Comparison of ENCODE assay signal across 2 fruit fly cellular contexts in genomic region chrX:16140603-16141002, dm6.
TF ChIP-seq lines count a peak whose summit lies in the region.

No protein-coding gene starts in this region.

TF ChIP-seq in whole organism, embryonic, 481 proteins besides CTCF, POLR2A, EP300 and RAD21 (continued from another document and continues in another):
- TF ChIP-seq ssp (GFP tag; IDR thresholded peaks at IDR 0.05; lab: Robert Waterston, UW) = peak; percentile 48
- no peak for TF ChIP-seq h (optimal IDR thresholded peaks at IDR 0.05; lab: Kevin White, UChicago)
- TF ChIP-seq tgo (GFP tag; IDR thresholded peaks at IDR 0.05; lab: Robert Waterston, UW) = peak; percentile 53
- peak; percentile 1 for TF ChIP-seq Sry-δ (GFP tag; optimal IDR thresholded peaks at IDR 0.05; lab: Kevin White, UChicago)
- peak; percentile 31 for TF ChIP-seq CG10462 (GFP tag; optimal IDR thresholded peaks at IDR 0.05; lab: Kevin White, UChicago)
- TF ChIP-seq hkb (optimal IDR thresholded peaks at IDR 0.05; lab: Kevin White, UChicago) = no peak
- peak; percentile 54 for TF ChIP-seq hkb (GFP tag; IDR thresholded peaks at IDR 0.05; lab: Robert Waterston, UW)
- no peak for TF ChIP-seq CG3838 (GFP tag; optimal IDR thresholded peaks at IDR 0.05; lab: Kevin White, UChicago)
- peak; percentile 49 for TF ChIP-seq CG8359 (GFP tag; optimal IDR thresholded peaks at IDR 0.05; lab: Kevin White, UChicago; ENCODE audit: borderline replicate concordance)
- no peak for TF ChIP-seq ato (GFP tag; IDR thresholded peaks at IDR 0.05; lab: Robert Waterston, UW; ENCODE audit: partially characterized antibody)
- peak; percentile 22 for TF ChIP-seq CG8290 (GFP tag; optimal IDR thresholded peaks at IDR 0.05; lab: Kevin White, UChicago)
- no peak for TF ChIP-seq CG8290 (tag; optimal IDR thresholded peaks at IDR 0.05; lab: Kevin White, UChicago)
- peak; percentile 61 for TF ChIP-seq org-1 (GFP tag; optimal IDR thresholded peaks at IDR 0.05; lab: Kevin White, UChicago)
- TF ChIP-seq Opbp (GFP tag; IDR thresholded peaks at IDR 0.05; lab: Robert Waterston, UW; ENCODE audit: partially characterized antibody) = no peak
- TF ChIP-seq gt (GFP tag; IDR thresholded peaks at IDR 0.05; lab: Robert Waterston, UW) = no peak
- TF ChIP-seq CG4730 (GFP tag; IDR thresholded peaks at IDR 0.05; lab: Robert Waterston, UW) = 0 out of 2 replicates have a peak, but pooled peaks have one; percentile 20
- no peak for TF ChIP-seq ab (GFP tag; optimal IDR thresholded peaks at IDR 0.05; lab: Kevin White, UChicago)
- peak; percentile 73 for TF ChIP-seq CG10267 (tag; optimal IDR thresholded peaks at IDR 0.05; lab: Kevin White, UChicago)
- TF ChIP-seq CG7839 (tag; optimal IDR thresholded peaks at IDR 0.05; lab: Kevin White, UChicago) = peak; percentile 82
- peak; percentile 69 for TF ChIP-seq BtbVII (GFP tag; optimal IDR thresholded peaks at IDR 0.05; lab: Kevin White, UChicago)
- peak; percentile 5 for TF ChIP-seq YL-1 (GFP tag; optimal IDR thresholded peaks at IDR 0.05; lab: Kevin White, UChicago)
- TF ChIP-seq CG17361 (GFP tag; IDR thresholded peaks at IDR 0.05; lab: Robert Waterston, UW) = peak; percentile 94
- no peak for TF ChIP-seq rib (GFP tag; IDR thresholded peaks at IDR 0.05; lab: Robert Waterston, UW)
- no peak for TF ChIP-seq CG9932 (GFP tag; IDR thresholded peaks at IDR 0.05; lab: Robert Waterston, UW)
- TF ChIP-seq Side (GFP tag; optimal IDR thresholded peaks at IDR 0.05; lab: Kevin White, UChicago) = no peak
- no peak for TF ChIP-seq bbx (GFP tag; IDR thresholded peaks at IDR 0.05; lab: Robert Waterston, UW; ENCODE audit: partially characterized antibody)
- no peak for TF ChIP-seq fd102C (GFP tag; optimal IDR thresholded peaks at IDR 0.05; lab: Kevin White, UChicago)
- peak; percentile 74 for TF ChIP-seq CG1233 (GFP tag; optimal IDR thresholded peaks at IDR 0.05; lab: Kevin White, UChicago)
- peak; percentile 31 for TF ChIP-seq scrt (GFP tag; optimal IDR thresholded peaks at IDR 0.05; lab: Kevin White, UChicago)
- TF ChIP-seq amos (GFP tag; IDR thresholded peaks at IDR 0.05; lab: Robert Waterston, UW; ENCODE audit: partially characterized antibody) = no peak
- 0 out of 2 replicates have a peak, but pooled peaks have one; percentile 32 for TF ChIP-seq stc (GFP tag; IDR thresholded peaks at IDR 0.05; lab: Robert Waterston, UW)
- TF ChIP-seq CG17912 (GFP tag; optimal IDR thresholded peaks at IDR 0.05; lab: Kevin White, UChicago) = no peak
- no peak for TF ChIP-seq Ravus (GFP tag; IDR thresholded peaks at IDR 0.05; lab: Robert Waterston, UW)
- no peak for TF ChIP-seq Taf1 (GFP tag; IDR thresholded peaks at IDR 0.05; lab: Robert Waterston, UW)
- TF ChIP-seq CG1603 (tag; optimal IDR thresholded peaks at IDR 0.05; lab: Kevin White, UChicago) = no peak
- no peak for TF ChIP-seq p53 (GFP tag; optimal IDR thresholded peaks at IDR 0.05; lab: Kevin White, UChicago)
- TF ChIP-seq gfzf (GFP tag; optimal IDR thresholded peaks at IDR 0.05; lab: Kevin White, UChicago) = no peak
- TF ChIP-seq CG10431 (GFP tag; optimal IDR thresholded peaks at IDR 0.05; lab: Kevin White, UChicago) = peak; percentile 41
- peak; percentile 51 for TF ChIP-seq ind (GFP tag; optimal IDR thresholded peaks at IDR 0.05; lab: Kevin White, UChicago)
- peak; percentile 59 for TF ChIP-seq CG6689 (GFP tag; IDR thresholded peaks at IDR 0.05; lab: Robert Waterston, UW)
- no peak for TF ChIP-seq HLH4C (GFP tag; IDR thresholded peaks at IDR 0.05; lab: Robert Waterston, UW; ENCODE audit: partially characterized antibody)
- no peak for TF ChIP-seq gcm2 (GFP tag; optimal IDR thresholded peaks at IDR 0.05; lab: Kevin White, UChicago)
- TF ChIP-seq CG6854 (GFP tag; optimal IDR thresholded peaks at IDR 0.05; lab: Kevin White, UChicago) = peak; percentile 21
- no peak for TF ChIP-seq tup (GFP tag; optimal IDR thresholded peaks at IDR 0.05; lab: Kevin White, UChicago)
- TF ChIP-seq Tbp (GFP tag; optimal IDR thresholded peaks at IDR 0.05; lab: Kevin White, UChicago) = no peak
- TF ChIP-seq Mad (GFP tag; optimal IDR thresholded peaks at IDR 0.05; lab: Kevin White, UChicago) = no peak
- TF ChIP-seq CG30403 (GFP tag; optimal IDR thresholded peaks at IDR 0.05; lab: Kevin White, UChicago) = peak; percentile 72
- TF ChIP-seq Dref (GFP tag; IDR thresholded peaks at IDR 0.05; lab: Robert Waterston, UW) = no peak
- TF ChIP-seq odd (GFP tag; optimal IDR thresholded peaks at IDR 0.05; lab: Kevin White, UChicago) = peak; percentile 66
- TF ChIP-seq aop (GFP tag; IDR thresholded peaks at IDR 0.05; lab: Robert Waterston, UW) = no peak
- no peak for TF ChIP-seq CG7271 (tag; optimal IDR thresholded peaks at IDR 0.05; lab: Kevin White, UChicago)
- TF ChIP-seq CG4854 (GFP tag; optimal IDR thresholded peaks at IDR 0.05; lab: Kevin White, UChicago) = no peak
- peak; percentile 10 for TF ChIP-seq CG17186 (GFP tag; optimal IDR thresholded peaks at IDR 0.05; lab: Kevin White, UChicago)
- no peak for TF ChIP-seq Awh (GFP tag; IDR thresholded peaks at IDR 0.05; lab: Robert Waterston, UW)
- TF ChIP-seq peb (GFP tag; IDR thresholded peaks at IDR 0.05; lab: Robert Waterston, UW) = no peak
- TF ChIP-seq CG6272 (GFP tag; IDR thresholded peaks at IDR 0.05; lab: Robert Waterston, UW) = no peak
- TF ChIP-seq chinmo (GFP tag; IDR thresholded peaks at IDR 0.05; lab: Robert Waterston, UW; ENCODE audit: partially characterized antibody) = no peak
- TF ChIP-seq Lpt (GFP tag; optimal IDR thresholded peaks at IDR 0.05; lab: Kevin White, UChicago) = no peak
- peak; percentile 14 for TF ChIP-seq lilli (GFP tag; optimal IDR thresholded peaks at IDR 0.05; lab: Kevin White, UChicago)
- peak; percentile 20 to 60 for TF ChIP-seq dpn (GFP tag; optimal IDR thresholded peaks at IDR 0.05; lab: Kevin White, UChicago)
- peak; percentile 63 to 76 for TF ChIP-seq bsh (GFP tag; optimal IDR thresholded peaks at IDR 0.05; lab: Kevin White, UChicago)
- TF ChIP-seq CG11560 (tag; IDR thresholded peaks at IDR 0.05; lab: Robert Waterston, UW) = no peak
- no peak for TF ChIP-seq CG17568 (GFP tag; optimal IDR thresholded peaks at IDR 0.05; lab: Kevin White, UChicago)
- no peak for TF ChIP-seq CG15514 (GFP tag; optimal IDR thresholded peaks at IDR 0.05; lab: Kevin White, UChicago)
- peak; percentile 58; the same call in 1 of the 2 replicates for TF ChIP-seq seq (GFP tag; IDR thresholded peaks at IDR 0.05; lab: Robert Waterston, UW)
- TF ChIP-seq Atf6 (GFP tag; IDR thresholded peaks at IDR 0.05; lab: Robert Waterston, UW) = peak; percentile 53; the same call in 1 of the 2 replicates
- TF ChIP-seq Blimp-1 (GFP tag; optimal IDR thresholded peaks at IDR 0.05; lab: Kevin White, UChicago) = peak; percentile 66

TF ChIP-seq in whole organism, prepupa, 60 proteins besides CTCF, POLR2A, EP300 and RAD21 (continued from another document):
- TF ChIP-seq Lpt (GFP tag; optimal IDR thresholded peaks at IDR 0.05; lab: Kevin White, UChicago) (no peak), esn (GFP tag; optimal IDR thresholded peaks at IDR 0.05; lab: Kevin White, UChicago) (no peak), OdsH (GFP tag; optimal IDR thresholded peaks at IDR 0.05; lab: Kevin White, UChicago) (peak; percentile 19), CG6163 (GFP tag; IDR thresholded peaks at IDR 0.05; lab: Robert Waterston, UW) (no peak), CG8119 (GFP tag; IDR thresholded peaks at IDR 0.05; lab: Robert Waterston, UW) (0 out of 3 replicates have a peak, but pooled peaks have one; percentile 31), fkh (GFP tag; optimal IDR thresholded peaks at IDR 0.05; lab: Kevin White, UChicago) (peak; percentile 43), lz (GFP tag; optimal IDR thresholded peaks at IDR 0.05; lab: Kevin White, UChicago) (no peak), Eip93F (GFP tag; optimal IDR thresholded peaks at IDR 0.05; lab: Kevin White, UChicago) (no peak), Hr4 (GFP tag; optimal IDR thresholded peaks at IDR 0.05; lab: Kevin White, UChicago) (peak; percentile 44), CG8319 (GFP tag; optimal IDR thresholded peaks at IDR 0.05; lab: Kevin White, UChicago) (no peak), CG9139 (GFP tag; optimal IDR thresholded peaks at IDR 0.05; lab: Kevin White, UChicago) (peak; percentile 35), Ets96B (tag; optimal IDR thresholded peaks at IDR 0.05; lab: Kevin White, UChicago) (peak; percentile 52), CG34406 (GFP tag; optimal IDR thresholded peaks at IDR 0.05; lab: Kevin White, UChicago) (peak; percentile 24), Smox (GFP tag; optimal IDR thresholded peaks at IDR 0.05; lab: Kevin White, UChicago) (no peak), Sox102F (GFP tag; optimal IDR thresholded peaks at IDR 0.05; lab: Kevin White, UChicago) (no peak), achi (GFP tag; optimal IDR thresholded peaks at IDR 0.05; lab: Kevin White, UChicago) (peak; percentile 42), vri (GFP tag; optimal IDR thresholded peaks at IDR 0.05; lab: Kevin White, UChicago) (no peak), CG6276 (GFP tag; optimal IDR thresholded peaks at IDR 0.05; lab: Kevin White, UChicago) (peak; percentile 51), CG6854 (GFP tag; optimal IDR thresholded peaks at IDR 0.05; lab: Kevin White, UChicago) (no peak), CG11762 (GFP tag; optimal IDR thresholded peaks at IDR 0.05; lab: Kevin White, UChicago; ENCODE audit: insufficient read depth) (peak; percentile 41), eg (GFP tag; IDR thresholded peaks at IDR 0.05; lab: Robert Waterston, UW) (no peak), Eip78C (GFP tag; lab: Kevin White, UChicago) (peak; percentile 68), dsx (GFP tag; optimal IDR thresholded peaks at IDR 0.05; lab: Kevin White, UChicago; ENCODE audit: poor library complexity, severe bottlenecking) (peak; percentile 41), net (GFP tag; optimal IDR thresholded peaks at IDR 0.05; lab: Kevin White, UChicago) (peak; percentile 26), Sox14 (GFP tag; optimal IDR thresholded peaks at IDR 0.05; lab: Kevin White, UChicago) (peak; percentile 70), CG3032 (tag; optimal IDR thresholded peaks at IDR 0.05; lab: Kevin White, UChicago) (peak; percentile 53), svp (GFP tag; lab: Kevin White, UChicago) (peak; percentile 72), Hr39 (GFP tag; optimal IDR thresholded peaks at IDR 0.05; lab: Kevin White, UChicago) (no peak), CG16779 (tag; optimal IDR thresholded peaks at IDR 0.05; lab: Kevin White, UChicago) (peak; percentile 1), spab (GFP tag; optimal IDR thresholded peaks at IDR 0.05; lab: Kevin White, UChicago) (peak; percentile 60), CG10631 (GFP tag; optimal IDR thresholded peaks at IDR 0.05; lab: Kevin White, UChicago) (peak; percentile 48), CG32006 (GFP tag; optimal IDR thresholded peaks at IDR 0.05; lab: Kevin White, UChicago) (peak; percentile 79), fd59A (GFP tag; optimal IDR thresholded peaks at IDR 0.05; lab: Kevin White, UChicago) (peak; percentile 67), CG11294 (GFP tag; IDR thresholded peaks at IDR 0.05; lab: Robert Waterston, UW) (no peak), Gug (GFP tag; IDR thresholded peaks at IDR 0.05; lab: Robert Waterston, UW) (no peak), pdm3 (GFP tag; optimal IDR thresholded peaks at IDR 0.05; lab: Kevin White, UChicago) (peak; percentile 48)
